Fruit fly (Drosophila melanogaster): Measurements from ENCODE around the gene Mtr4.

DNA sequence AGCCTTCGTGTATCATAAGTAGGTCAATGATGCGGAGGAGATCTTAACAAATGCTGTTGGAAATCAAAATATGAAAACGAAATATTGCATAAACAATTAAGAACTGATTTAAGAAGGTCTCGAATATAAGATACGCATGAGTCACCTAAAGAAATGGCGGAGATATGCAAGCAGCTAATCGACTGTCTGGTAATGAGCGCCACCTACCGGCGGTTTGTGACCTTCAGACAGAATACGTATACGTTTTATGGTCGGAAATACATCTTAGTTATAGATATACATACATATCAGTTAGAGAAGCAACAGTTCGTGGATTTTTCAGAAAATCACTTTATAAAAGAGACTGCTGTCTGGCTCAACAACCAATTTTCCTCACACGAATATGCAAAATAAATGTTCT, 30.9 kb downstream of the Mtr4 start:
- TF ChIP-seq CG17359 (tag; optimal IDR thresholded peaks at IDR 0.05) (no peak), gfzf (GFP tag; optimal IDR thresholded peaks at IDR 0.05) (no peak), z (GFP tag; IDR thresholded peaks at IDR 0.05) (no peak), B-H2 (GFP tag; optimal IDR thresholded peaks at IDR 0.05) (no peak), Xbp1 (GFP tag; optimal IDR thresholded peaks at IDR 0.05) (no peak), org-1 (GFP tag; optimal IDR thresholded peaks at IDR 0.05) (no peak), Adf1 (GFP tag; IDR thresholded peaks at IDR 0.05) (no peak), hbn (GFP tag; IDR thresholded peaks at IDR 0.05; ENCODE audit: partially characterized antibody) (no peak), CG3847 (GFP tag; IDR thresholded peaks at IDR 0.05) (no peak)
